Worm (Caenorhabditis elegans) whole organism, young adult: ENCODE data around the gene F58B4.5.
A peak's percentile ranks its signal among the peaks of the same experiment; 100 is the strongest.

Experiments used
- B0019.2 ChIP-seq: fragments of 200-800 bp; sonication (Bioruptor generic); conservative IDR thresholded peaks from 2 replicates; pipeline ENCODE4 v1.3.6; 2022; ENCODE audit warnings: missing genetic modification reagents, missing genetic modification characterization, missing compliant biosample characterization
- B0336.3 ChIP-seq: fragments of 200-800 bp; sonication (Bioruptor generic); IDR thresholded peaks from 2 replicates; pipeline ENCODE4 v1.3.6; 2022; ENCODE audit warnings: missing genetic modification characterization, missing compliant biosample characterization
- F23B12.7 ChIP-seq: sonication (generic microtip); optimal IDR thresholded peaks from 2 replicates; lab custom pipeline; 2017; ENCODE audit warnings: missing genetic modification characterization, mild to moderate bottlenecking, missing compliant biosample characterization, antibody characterized with exemption, moderate library complexity; ENCODE audit not compliant: insufficient read depth
- F37B4.10 ChIP-seq: fragments of 200-800 bp; sonication (Bioruptor generic); IDR thresholded peaks from 2 replicates; pipeline ENCODE4 v1.3.6; 2022; ENCODE audit warnings: missing genetic modification characterization, missing compliant biosample characterization
- F39B2.1 ChIP-seq: fragments of 200-800 bp; sonication (Bioruptor generic); IDR thresholded peaks from 2 replicates; pipeline ENCODE4 v1.3.6; 2022; ENCODE audit warnings: missing genetic modification reagents, missing genetic modification characterization, missing compliant biosample characterization
- F52B5.7 ChIP-seq: sonication (generic microtip); optimal IDR thresholded peaks from 2 replicates; lab custom pipeline; 2016; ENCODE audit warnings: mild to moderate bottlenecking, missing genetic modification characterization, missing compliant biosample characterization
- Y67H2A.10 ChIP-seq: fragments of 200-800 bp; sonication (Bioruptor generic); conservative IDR thresholded peaks from 2 replicates; pipeline ENCODE4 v1.3.6; 2022; ENCODE audit warnings: missing genetic modification reagents, missing genetic modification characterization, missing compliant biosample characterization
- Y79H2A.3 ChIP-seq: fragments of 200-800 bp; sonication (Bioruptor generic); conservative IDR thresholded peaks from 2 replicates; pipeline ENCODE4 v1.3.6; 2022; ENCODE audit warnings: missing genetic modification reagents, missing genetic modification characterization, missing compliant biosample characterization
- ZK185.1 ChIP-seq: sonication (generic microtip); optimal IDR thresholded peaks from 2 replicates; lab custom pipeline; 2016; ENCODE audit warnings: mild to moderate bottlenecking, missing genetic modification characterization, missing compliant biosample characterization; ENCODE audit not compliant: poor library complexity, severe bottlenecking
- atf-7 ChIP-seq: sonication (generic microtip); optimal IDR thresholded peaks from 2 replicates; lab custom pipeline; 2017; ENCODE audit warnings: mild to moderate bottlenecking, missing genetic modification characterization, missing compliant biosample characterization
- athp-1 ChIP-seq: sonication (generic microtip); optimal IDR thresholded peaks from 2 replicates; lab custom pipeline; 2017; ENCODE audit warnings: mild to moderate bottlenecking, missing genetic modification characterization, missing compliant biosample characterization
- attf-3 ChIP-seq: fragments of 200-800 bp; sonication (Bioruptor generic); conservative IDR thresholded peaks from 2 replicates; pipeline ENCODE4 v1.3.6; 2022; ENCODE audit warnings: missing genetic modification reagents, missing genetic modification characterization, missing compliant biosample characterization
- ceh-27 ChIP-seq: fragments of 200-800 bp; sonication (Bioruptor generic); optimal IDR thresholded peaks from 2 replicates; lab custom pipeline; 2018; ENCODE audit warnings: mild to moderate bottlenecking, missing genetic modification characterization, moderate library complexity, missing compliant biosample characterization
- ceh-40 ChIP-seq: fragments of 200-800 bp; sonication (Bioruptor generic); IDR thresholded peaks from 2 replicates; pipeline ENCODE4 v1.3.6; 2022; ENCODE audit warnings: missing genetic modification characterization, missing compliant biosample characterization
- ceh-79 ChIP-seq: sonication (generic microtip); optimal IDR thresholded peaks from 2 replicates; lab custom pipeline; 2017; ENCODE audit warnings: mild to moderate bottlenecking, missing genetic modification characterization, missing compliant biosample characterization
- ceh-91 ChIP-seq: fragments of 200-800 bp; sonication (Bioruptor generic); IDR thresholded peaks from 2 replicates; pipeline ENCODE4 v1.3.6; 2022; ENCODE audit warnings: missing genetic modification reagents, missing genetic modification characterization, missing compliant biosample characterization
- chd-7 ChIP-seq: sonication (generic microtip); optimal IDR thresholded peaks from 2 replicates; lab custom pipeline; 2016; ENCODE audit warnings: mild to moderate bottlenecking, missing genetic modification characterization, moderate library complexity, missing compliant biosample characterization
- dox-1 ChIP-seq: fragments of 200-800 bp; sonication (Bioruptor generic); IDR thresholded peaks from 2 replicates; pipeline ENCODE4 v1.3.6; 2022; ENCODE audit warnings: missing genetic modification reagents, missing genetic modification characterization, missing compliant biosample characterization
- dpff-1 ChIP-seq: sonication (generic microtip); optimal IDR thresholded peaks from 2 replicates; lab custom pipeline; 2017; ENCODE audit warnings: mild to moderate bottlenecking, missing genetic modification characterization, missing compliant biosample characterization
- egl-18 ChIP-seq: fragments of 200-800 bp; sonication (Bioruptor generic); IDR thresholded peaks from 2 replicates; pipeline ENCODE4 v1.3.6; 2022; ENCODE audit warnings: missing genetic modification reagents, missing genetic modification characterization, missing compliant biosample characterization
- egl-44 ChIP-seq: fragments of 200-800 bp; sonication (Bioruptor generic); IDR thresholded peaks from 2 replicates; pipeline ENCODE4 v1.3.6; 2022; ENCODE audit warnings: missing genetic modification reagents, missing genetic modification characterization, missing compliant biosample characterization
- ets-4 ChIP-seq: fragments of 200-800 bp; sonication (Bioruptor generic); optimal IDR thresholded peaks from 2 replicates; lab custom pipeline; 2018; ENCODE audit warnings: mild to moderate bottlenecking, missing genetic modification characterization, missing compliant biosample characterization
- gei-17 ChIP-seq: fragments of 200-800 bp; sonication (Bioruptor generic); optimal IDR thresholded peaks from 2 replicates; lab custom pipeline; 2018; ENCODE audit warnings: mild to moderate bottlenecking, missing genetic modification characterization, missing compliant biosample characterization
- let-526 ChIP-seq: fragments of 200-800 bp; sonication (Bioruptor generic); IDR thresholded peaks from 2 replicates; pipeline ENCODE4 v1.3.6; 2022; ENCODE audit warnings: missing genetic modification reagents, missing genetic modification characterization, missing compliant biosample characterization
- lin-26 ChIP-seq: fragments of 200-800 bp; sonication (Bioruptor generic); IDR thresholded peaks from 2 replicates; pipeline ENCODE4 v1.3.6; 2022; ENCODE audit warnings: missing genetic modification reagents, missing genetic modification characterization, missing compliant biosample characterization
- lsl-1 ChIP-seq: fragments of 200-800 bp; sonication (Bioruptor generic); optimal IDR thresholded peaks from 2 replicates; lab custom pipeline; 2018; ENCODE audit warnings: mild to moderate bottlenecking, missing genetic modification characterization, moderate library complexity, missing compliant biosample characterization
- madf-10 ChIP-seq: sonication (generic microtip); optimal IDR thresholded peaks from 2 replicates; lab custom pipeline; 2016; ENCODE audit warnings: mild to moderate bottlenecking, missing genetic modification characterization, missing compliant biosample characterization
- madf-3 ChIP-seq: fragments of 200-800 bp; sonication (Bioruptor generic); IDR thresholded peaks from 2 replicates; pipeline ENCODE4 v1.3.6; 2022; ENCODE audit warnings: missing genetic modification reagents, missing genetic modification characterization, missing compliant biosample characterization
- mcd-1 ChIP-seq: fragments of 200-800 bp; sonication (Bioruptor generic); IDR thresholded peaks from 2 replicates; pipeline ENCODE4 v1.3.6; 2022; ENCODE audit warnings: missing genetic modification reagents, missing genetic modification characterization, missing compliant biosample characterization
- mel-28 ChIP-seq: sonication (generic microtip); optimal IDR thresholded peaks from 2 replicates; lab custom pipeline; 2016; ENCODE audit warnings: borderline replicate concordance, mild to moderate bottlenecking, missing genetic modification characterization, missing compliant biosample characterization
- mes-4 ChIP-seq: sonication (generic microtip); optimal IDR thresholded peaks from 2 replicates; lab custom pipeline; 2016; ENCODE audit warnings: missing genotype, missing genetic modification characterization, missing compliant biosample characterization
- nfya-2 ChIP-seq: fragments of 200-800 bp; sonication (Bioruptor generic); IDR thresholded peaks from 2 replicates; pipeline ENCODE4 v1.3.6; 2022; ENCODE audit warnings: missing genetic modification reagents, missing genetic modification characterization, missing compliant biosample characterization
- nfyb-1 ChIP-seq: fragments of 200-800 bp; sonication (Bioruptor generic); IDR thresholded peaks from 2 replicates; pipeline ENCODE4 v1.3.6; 2022; ENCODE audit warnings: missing genetic modification reagents, missing genetic modification characterization, missing compliant biosample characterization
- nhr-179 ChIP-seq: sonication (generic microtip); optimal IDR thresholded peaks from 2 replicates; lab custom pipeline; 2016; ENCODE audit warnings: mild to moderate bottlenecking, missing genetic modification characterization, missing compliant biosample characterization
- pha-4 ChIP-seq: fragments of 150-350 bp; sonication (generic microtip); optimal IDR thresholded peaks from 2 replicates; lab custom pipeline; 2014; ENCODE audit warnings: missing biosample characterization, missing genetic modification reagents, missing genetic modification characterization
- rec-8 ChIP-seq, 2 experiments: sonication (generic microtip); optimal IDR thresholded peaks; 2 replicates each; lab custom pipeline; 2016; ENCODE audit warnings: mild to moderate bottlenecking in 2 of 2, missing genetic modification characterization in 2 of 2, missing genetic modification reagents in 2 of 2, missing genotype in 2 of 2, missing biosample characterization in 1 of 2, missing compliant biosample characterization in 1 of 2, moderate library complexity in 1 of 2
- repo-1 ChIP-seq: sonication (generic microtip); optimal IDR thresholded peaks from 2 replicates; lab custom pipeline; 2017; ENCODE audit warnings: mild to moderate bottlenecking, missing genetic modification characterization, missing compliant biosample characterization
- rpc-1 ChIP-seq, 2 experiments: fragments of 150-350 bp in 1 of 2; sonication (generic microtip) in 1 of 2; optimal IDR thresholded peaks; 2 replicates each; lab custom pipeline; 2014 to 2018; ENCODE audit warnings: missing biosample characterization in 1 of 2, missing genetic modification characterization in 1 of 2, missing genetic modification reagents in 1 of 2, missing genotype in 1 of 2
- snpc-4 ChIP-seq, 5 experiments: fragments of 150-350 bp in 1 of 5; sonication (generic microtip) in 4 of 5; optimal IDR thresholded peaks; 2 replicates each; lab custom pipeline; 2014 to 2018; ENCODE audit warnings: missing genetic modification characterization in 5 of 5, missing biosample characterization in 3 of 5, antibody characterized with exemption in 2 of 5, mild to moderate bottlenecking in 2 of 5, missing compliant biosample characterization in 2 of 5, missing genotype in 2 of 5, moderate library complexity in 2 of 5, missing genetic modification reagents in 1 of 5
- tbx-9 ChIP-seq: sonication (generic microtip); optimal IDR thresholded peaks from 2 replicates; lab custom pipeline; 2016; ENCODE audit warnings: borderline replicate concordance, missing genetic modification characterization, inconsistent platforms, missing compliant biosample characterization
- tlf-1 ChIP-seq: fragments of 200-800 bp; sonication (Bioruptor generic); optimal IDR thresholded peaks from 2 replicates; lab custom pipeline; 2018; ENCODE audit warnings: mild to moderate bottlenecking, missing genetic modification characterization, missing compliant biosample characterization
- unc-130 ChIP-seq: sonication (generic microtip); optimal IDR thresholded peaks from 2 replicates; lab custom pipeline; 2016; ENCODE audit warnings: missing genetic modification reagents, missing genetic modification characterization, missing compliant biosample characterization
- unc-62 ChIP-seq: fragments of 150-350 bp; optimal IDR thresholded peaks from 2 replicates; lab custom pipeline; 2014; ENCODE audit warnings: missing biosample characterization, missing genetic modification reagents, missing genetic modification characterization
- xnd-1 ChIP-seq: sonication (generic microtip); optimal IDR thresholded peaks from 2 replicates; lab custom pipeline; 2016; ENCODE audit warnings: missing genotype, missing genetic modification reagents, missing genetic modification characterization, missing compliant biosample characterization
- ztf-18 ChIP-seq: sonication (generic microtip); optimal IDR thresholded peaks from 2 replicates; lab custom pipeline; 2016; ENCODE audit warnings: missing genotype, mild to moderate bottlenecking, missing genetic modification characterization, missing compliant biosample characterization

F58B4.5 gene

DNA sequence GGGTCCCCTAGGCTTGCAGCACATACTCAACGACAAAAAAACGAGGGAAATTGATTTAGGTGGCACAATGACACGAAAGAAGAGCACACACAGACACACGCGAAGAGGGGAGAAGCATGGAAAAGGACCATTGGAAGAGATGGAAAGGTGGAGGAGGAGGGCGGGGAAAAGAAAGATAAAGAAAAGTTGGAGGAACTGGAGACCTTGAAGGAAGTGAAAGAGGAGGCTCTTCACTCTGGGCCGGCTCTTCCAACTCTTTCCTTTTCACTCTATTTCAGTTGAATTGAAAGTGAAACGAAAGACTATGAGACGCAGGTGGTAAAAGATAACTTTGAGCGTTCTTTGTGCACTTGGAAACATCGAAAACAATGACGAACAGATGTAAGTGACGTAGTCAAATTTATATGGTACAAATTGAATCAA, 29.0 kb downstream of the F58B4.5 start (continued):
- peak; percentile 44; the same call in 1 of the 2 replicates for TF ChIP-seq dox-1 (GFP tag; lab: Robert Waterston, UW)
- TF ChIP-seq pha-4 (tag; lab: Kevin White, UChicago), result no peak
- no peak for TF ChIP-seq attf-3 (GFP tag; lab: Robert Waterston, UW)

DNA sequence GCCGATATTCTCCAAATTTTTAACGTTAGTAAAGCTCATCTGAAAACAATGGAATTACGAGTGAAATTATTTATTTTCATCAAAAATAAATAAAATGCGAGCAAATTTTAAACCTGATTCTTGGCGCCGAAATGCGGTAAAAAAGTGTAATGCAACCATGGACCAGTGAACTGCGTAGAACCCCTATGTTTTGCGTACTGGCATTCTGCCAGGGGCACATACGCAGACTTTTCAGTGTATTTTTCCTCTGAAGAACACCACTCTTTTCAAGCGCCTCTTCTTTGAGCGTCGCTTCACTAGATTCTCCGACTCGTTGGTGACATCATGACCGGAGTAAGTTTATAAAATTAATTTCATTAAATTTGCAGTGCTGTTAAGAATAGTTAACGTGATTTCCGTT, 33.0 kb downstream of the F58B4.5 start, which contains the start of the genes ctf-4 and eef-1G:
ctf-4 (minus strand) TSS at position 39 of the 400 bp plus-strand sequence.
eef-1G (plus strand) TSS at position 219 of the 400 bp plus-strand sequence.
- peak; percentile 97 for TF ChIP-seq F23B12.7 (tag; lab: Kevin White, UChicago)
- no peak for TF ChIP-seq F52B5.7 (tag; lab: Kevin White, UChicago)
- TF ChIP-seq rec-8 (tag; optimal IDR thresholded peaks at IDR 0.05; lab: Kevin White, UChicago), result no peak
- no peak for TF ChIP-seq dpff-1 (tag; lab: Kevin White, UChicago)
- no peak for TF ChIP-seq nhr-179
- no peak for TF ChIP-seq ceh-40
- TF ChIP-seq nfyb-1 (GFP tag; lab: Robert Waterston, UW), result peak; percentile 94
- TF ChIP-seq mcd-1, result peak; percentile 98
- TF ChIP-seq gei-17 (GFP tag; lab: Kevin White, UChicago), result peak; percentile 66
- no peak for TF ChIP-seq rpc-1 (optimal IDR thresholded peaks at IDR 0.05; lab: Kevin White, UChicago)
- TF ChIP-seq rpc-1 (tag; optimal IDR thresholded peaks at IDR 0.05; lab: Kevin White, UChicago), result no peak
- peak; percentile 83 for TF ChIP-seq ceh-91 (GFP tag; lab: Robert Waterston, UW)
- peak; percentile 75 for TF ChIP-seq B0336.3
- 0 out of 2 replicates have a peak, but pooled peaks have one; percentile 32 for TF ChIP-seq Y67H2A.10 (GFP tag; lab: Robert Waterston, UW)
- no peak for TF ChIP-seq Y79H2A.3 (GFP tag; lab: Robert Waterston, UW)
- TF ChIP-seq unc-130 (GFP tag; lab: Kevin White, UChicago), result peak; percentile 77
- no peak for TF ChIP-seq nfya-2 (GFP tag; lab: Robert Waterston, UW)
- peak; percentile 94 for TF ChIP-seq ZK185.1
- peak; percentile 80; the same call in 1 of the 2 replicates for TF ChIP-seq egl-44 (GFP tag; lab: Robert Waterston, UW)
- TF ChIP-seq dox-1 (GFP tag; lab: Robert Waterston, UW), result peak; percentile 97
- TF ChIP-seq F39B2.1, result no peak
- TF ChIP-seq egl-18 (GFP tag; lab: Robert Waterston, UW), result 0 out of 2 replicates have a peak, but pooled peaks have one; percentile 52
- peak; percentile 75 for TF ChIP-seq lsl-1 (GFP tag; lab: Kevin White, UChicago)
- TF ChIP-seq ceh-79, result no peak
- peak; percentile 93 for TF ChIP-seq tlf-1 (GFP tag; lab: Kevin White, UChicago)
- TF ChIP-seq atf-7 (tag; lab: Kevin White, UChicago), result peak; percentile 83
- TF ChIP-seq let-526 (GFP tag; lab: Robert Waterston, UW), result peak; percentile 87
- no peak for TF ChIP-seq F37B4.10 (GFP tag; lab: Robert Waterston, UW)
- TF ChIP-seq ceh-27 (GFP tag; lab: Kevin White, UChicago), result peak; percentile 93
- peak; percentile 8 for TF ChIP-seq xnd-1
- peak; percentile 55; the same call in 1 of the 2 replicates for TF ChIP-seq lin-26 (GFP tag; lab: Robert Waterston, UW)
- peak; percentile 74 for TF ChIP-seq ztf-18 (tag; lab: Kevin White, UChicago)
- TF ChIP-seq mel-28, result no peak
- TF ChIP-seq madf-3 (GFP tag; lab: Robert Waterston, UW), result peak; percentile 90
- peak; percentile 11 for TF ChIP-seq ets-4
- peak; percentile 57 for TF ChIP-seq B0019.2 (GFP tag; lab: Robert Waterston, UW)
- peak; percentile 75 for TF ChIP-seq repo-1 (tag; lab: Kevin White, UChicago)
- peak; percentile 69 for TF ChIP-seq madf-10 (tag; lab: Kevin White, UChicago)
- TF ChIP-seq tbx-9 (tag; lab: Kevin White, UChicago), result no peak
- TF ChIP-seq mes-4 (tag; lab: Kevin White, UChicago), result no peak
- peak; percentile 40 for TF ChIP-seq unc-62 (GFP tag; lab: Kevin White, UChicago)
- TF ChIP-seq athp-1 (tag; lab: Kevin White, UChicago), result peak; percentile 79
- peak; percentile 71 for TF ChIP-seq snpc-4 (GFP tag; optimal IDR thresholded peaks at IDR 0.05; lab: Kevin White, UChicago)
- peak; percentile 65 to 84 (median 80) for TF ChIP-seq snpc-4 (tag; optimal IDR thresholded peaks at IDR 0.05; lab: Kevin White, UChicago)
- TF ChIP-seq chd-7 (tag; lab: Kevin White, UChicago), result peak; percentile 85
- TF ChIP-seq pha-4 (tag; lab: Kevin White, UChicago), result peak; percentile 87
